Worm (Caenorhabditis elegans) whole organism, L2 larva: Measurements from ENCODE around the gene F38B7.3.

Experiments used
- ama-1 ChIP-seq: fragments of 150-350 bp; optimal IDR thresholded peaks from 2 replicates; lab custom pipeline; 2018; ENCODE audit warnings: inconsistent platforms
- blmp-1 ChIP-seq: sonication (generic microtip); optimal IDR thresholded peaks from 2 replicates; lab custom pipeline; 2017; ENCODE audit warnings: missing genetic modification characterization, mild to moderate bottlenecking, missing compliant biosample characterization, antibody characterized with exemption, moderate library complexity; ENCODE audit not compliant: insufficient read depth
- fos-1 ChIP-seq: fragments of 150-350 bp; optimal IDR thresholded peaks from 2 replicates; lab custom pipeline; 2014; ENCODE audit warnings: missing biosample characterization, missing genetic modification characterization
- nhr-10 ChIP-seq: sonication (generic microtip); optimal IDR thresholded peaks from 2 replicates; lab custom pipeline; 2017; ENCODE audit warnings: missing biosample characterization, missing genetic modification characterization
- nhr-25 ChIP-seq: fragments of 150-350 bp; sonication (generic microtip); optimal IDR thresholded peaks from 3 replicates; lab custom pipeline; 2014; ENCODE audit warnings: missing biosample characterization, missing genetic modification characterization

DNA sequence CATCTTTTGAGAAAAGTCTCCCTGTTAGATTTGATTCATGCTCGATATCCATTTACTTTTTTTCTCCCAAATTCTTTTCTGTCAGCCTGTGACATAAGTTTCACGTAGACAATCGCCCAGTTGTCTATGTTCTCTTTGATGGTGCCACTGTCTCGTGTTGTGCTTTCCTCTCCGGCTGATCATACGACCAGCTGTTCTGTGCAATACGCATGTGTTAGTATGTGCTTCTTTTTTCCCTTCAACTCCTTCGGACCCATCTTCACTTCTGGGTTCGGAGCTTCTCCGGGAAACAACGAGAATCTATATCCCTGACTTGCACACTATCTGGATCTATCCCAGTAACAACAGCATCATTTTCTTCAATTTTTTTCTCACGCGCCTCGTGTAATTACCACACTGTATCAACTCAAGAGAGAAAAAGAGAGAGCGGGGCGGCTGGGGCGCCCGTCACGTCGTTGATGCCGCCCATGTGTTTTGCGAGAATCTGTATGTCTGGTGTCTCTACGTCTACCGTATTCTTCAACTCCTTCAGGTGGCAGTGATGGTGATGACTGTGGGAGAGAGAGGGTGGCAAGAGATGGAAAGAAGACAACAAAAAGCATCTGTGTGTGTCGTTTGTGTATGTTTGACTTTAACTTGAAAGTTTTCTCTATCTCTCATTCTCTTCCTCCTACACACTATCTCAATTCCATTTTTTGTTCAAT, 16.9 kb upstream of the F38B7.3 start:
- TF ChIP-seq fos-1 (tag; lab: Kevin White, UChicago) (peak; percentile 94), ama-1 (lab: Kevin White, UChicago) (no peak), blmp-1 (tag; lab: Kevin White, UChicago) (peak; percentile 96), nhr-10 (tag; lab: Kevin White, UChicago) (no peak), nhr-25 (tag; lab: Kevin White, UChicago) (peak; percentile 95)
